Fruit fly (Drosophila melanogaster): Measurements from ENCODE around the gene CG13639.

The CG13639 gene

DNA sequence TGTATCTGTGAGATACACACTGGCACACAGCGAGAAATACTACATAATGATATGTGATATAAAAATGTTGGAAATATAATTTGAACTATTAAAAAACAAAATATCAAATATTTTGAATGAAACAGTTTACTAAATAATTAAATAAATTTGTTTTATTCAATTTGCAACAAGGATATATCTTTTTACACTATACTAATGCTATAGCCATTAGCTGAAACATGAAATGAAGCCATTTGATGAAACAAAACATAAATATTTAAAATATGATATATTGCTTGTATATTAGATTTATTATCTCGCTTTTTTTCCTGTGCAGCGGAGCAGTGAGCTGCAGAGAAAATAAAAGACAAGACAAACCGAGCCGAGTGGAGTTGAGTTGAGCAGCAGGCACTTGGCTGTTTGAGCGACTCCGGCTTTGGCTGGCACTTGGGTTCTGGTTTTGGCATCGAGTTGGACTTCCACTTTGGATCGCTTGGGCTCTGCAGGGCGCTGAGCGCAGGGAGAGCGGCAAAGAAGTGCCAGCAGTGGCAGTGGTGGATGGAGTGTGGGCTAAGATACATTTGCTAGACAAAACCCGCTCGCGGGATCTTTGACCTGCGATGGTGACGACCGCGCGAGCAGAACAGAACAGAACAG is 33.3 kb upstream of the CG13639 start (continued):
- TF ChIP-seq CG8281 (tag; optimal IDR thresholded peaks at IDR 0.05): peak; percentile 58
- TF ChIP-seq ems (GFP tag; optimal IDR thresholded peaks at IDR 0.05): no peak
- TF ChIP-seq otp (GFP tag; IDR thresholded peaks at IDR 0.05): no peak
- peak; percentile 95 for TF ChIP-seq CG10979 (tag; optimal IDR thresholded peaks at IDR 0.05)
- peak; percentile 66 for TF ChIP-seq Hmr (GFP tag; optimal IDR thresholded peaks at IDR 0.05)
- TF ChIP-seq cg (GFP tag; optimal IDR thresholded peaks at IDR 0.05): no peak
- no peak for TF ChIP-seq CG8944 (GFP tag; optimal IDR thresholded peaks at IDR 0.05)
- TF ChIP-seq lab (GFP tag; optimal IDR thresholded peaks at IDR 0.05): peak; percentile 75
- TF ChIP-seq Sry-δ (GFP tag; optimal IDR thresholded peaks at IDR 0.05): no peak
- no peak for TF ChIP-seq CG10959 (GFP tag; IDR thresholded peaks at IDR 0.05)
- no peak for TF ChIP-seq CG4707 (GFP tag; optimal IDR thresholded peaks at IDR 0.05)
- no peak for TF ChIP-seq unc-4 (GFP tag; IDR thresholded peaks at IDR 0.05; ENCODE audit: partially characterized antibody)
- peak; percentile 62; the same call in 1 of the 2 replicates for TF ChIP-seq Atf6 (GFP tag; IDR thresholded peaks at IDR 0.05)
- TF ChIP-seq danr (GFP tag; IDR thresholded peaks at IDR 0.05): no peak; the same call in 1 of the 2 replicates
- no peak for TF ChIP-seq B-H2 (GFP tag; optimal IDR thresholded peaks at IDR 0.05)
- peak; percentile 36 for TF ChIP-seq sd (tag; optimal IDR thresholded peaks at IDR 0.05)
- TF ChIP-seq CG12942 (GFP tag; optimal IDR thresholded peaks at IDR 0.05): peak; percentile 52
- peak; percentile 71 for TF ChIP-seq CG4404 (GFP tag; IDR thresholded peaks at IDR 0.05)
- TF ChIP-seq CG3065 (GFP tag; optimal IDR thresholded peaks at IDR 0.05): no peak
- TF ChIP-seq nmo (GFP tag; optimal IDR thresholded peaks at IDR 0.05): peak; percentile 95
- no peak for TF ChIP-seq HLHmδ (GFP tag; optimal IDR thresholded peaks at IDR 0.05)
- peak in 1 of 2 experiments; percentile 30 for TF ChIP-seq Trl (optimal IDR thresholded peaks at IDR 0.05)
- no peak for TF ChIP-seq Trl (GFP tag; optimal IDR thresholded peaks at IDR 0.05)
- TF ChIP-seq ac (GFP tag; optimal IDR thresholded peaks at IDR 0.05): peak; percentile 6
- no peak for TF ChIP-seq Side (GFP tag; optimal IDR thresholded peaks at IDR 0.05)
- TF ChIP-seq cas (GFP tag; IDR thresholded peaks at IDR 0.05): no peak
- TF ChIP-seq hkb (optimal IDR thresholded peaks at IDR 0.05): no peak
- TF ChIP-seq hkb (GFP tag; IDR thresholded peaks at IDR 0.05): no peak; the same call in 1 of the 2 replicates
- no peak for TF ChIP-seq Rx (GFP tag; IDR thresholded peaks at IDR 0.05)
- TF ChIP-seq toy (GFP tag; IDR thresholded peaks at IDR 0.05): no peak
- TF ChIP-seq B-H1 (GFP tag; IDR thresholded peaks at IDR 0.05): peak; percentile 39; the same call in 2 of the 3 replicates
- peak; percentile 54 for TF ChIP-seq CG9817 (tag; optimal IDR thresholded peaks at IDR 0.05)
- no peak for TF ChIP-seq Scr (GFP tag; IDR thresholded peaks at IDR 0.05; ENCODE audit: partially characterized antibody)
- no peak for TF ChIP-seq CTCF (GFP tag; optimal IDR thresholded peaks at IDR 0.05)
- TF ChIP-seq CG18619 (GFP tag; optimal IDR thresholded peaks at IDR 0.05): peak; percentile 67
- TF ChIP-seq Sox102F (GFP tag; optimal IDR thresholded peaks at IDR 0.05): peak; percentile 74
- peak; percentile 60 for TF ChIP-seq odd (GFP tag; optimal IDR thresholded peaks at IDR 0.05)
- peak; percentile 2 for TF ChIP-seq CG10274 (GFP tag; optimal IDR thresholded peaks at IDR 0.05)
- no peak for TF ChIP-seq Dref (GFP tag; IDR thresholded peaks at IDR 0.05)
- no peak for TF ChIP-seq Dek (tag; optimal IDR thresholded peaks at IDR 0.05)
- TF ChIP-seq Dip2 (GFP tag; IDR thresholded peaks at IDR 0.05): no peak
- no peak for TF ChIP-seq aop (GFP tag; IDR thresholded peaks at IDR 0.05)
- no peak for TF ChIP-seq CG8089 (GFP tag; optimal IDR thresholded peaks at IDR 0.05)
- TF ChIP-seq CG17612 (GFP tag; IDR thresholded peaks at IDR 0.05): no peak
- peak; percentile 45; the same call in 1 of the 2 replicates for TF ChIP-seq E2f2 (GFP tag; IDR thresholded peaks at IDR 0.05)
- TF ChIP-seq kni (GFP tag; optimal IDR thresholded peaks at IDR 0.05): peak; percentile 22
- TF ChIP-seq Optix (GFP tag; IDR thresholded peaks at IDR 0.05): no peak
- no peak for TF ChIP-seq lov (optimal IDR thresholded peaks at IDR 0.05)
- no peak for TF ChIP-seq lov (GFP tag; IDR thresholded peaks at IDR 0.05)
- TF ChIP-seq Dad (GFP tag; optimal IDR thresholded peaks at IDR 0.05): no peak
- no peak for TF ChIP-seq Bteb2 (GFP tag; optimal IDR thresholded peaks at IDR 0.05)
- TF ChIP-seq MESR4 (GFP tag; optimal IDR thresholded peaks at IDR 0.05): no peak
